Worm (Caenorhabditis elegans): ENCODE data around the gene F59A7.7.
A peak's percentile ranks its signal among the peaks of the same experiment; 100 is the strongest.

The F59A7.7 gene

ce11 chrV:2004659-2005058, 7.2 kb upstream of the F59A7.7 start, which contains the start of gene cysl-4:
cysl-4 (plus strand) TSS chrV:2004959.
- TF ChIP-seq nhr-28 (tag; optimal IDR thresholded peaks at IDR 0.05) (no peak), nhr-76 (tag; optimal IDR thresholded peaks at IDR 0.05) (no peak), elt-1 (tag; optimal IDR thresholded peaks at IDR 0.05; ENCODE audit: borderline replicate concordance, insufficient read depth) (no peak), zip-8 (tag; optimal IDR thresholded peaks at IDR 0.05) (no peak), M03D4.4 (tag; optimal IDR thresholded peaks at IDR 0.05) (no peak), hlh-1 (tag; optimal IDR thresholded peaks at IDR 0.05) (no peak), tbx-8 (GFP tag; optimal IDR thresholded peaks at IDR 0.05) (no peak)

DNA sequence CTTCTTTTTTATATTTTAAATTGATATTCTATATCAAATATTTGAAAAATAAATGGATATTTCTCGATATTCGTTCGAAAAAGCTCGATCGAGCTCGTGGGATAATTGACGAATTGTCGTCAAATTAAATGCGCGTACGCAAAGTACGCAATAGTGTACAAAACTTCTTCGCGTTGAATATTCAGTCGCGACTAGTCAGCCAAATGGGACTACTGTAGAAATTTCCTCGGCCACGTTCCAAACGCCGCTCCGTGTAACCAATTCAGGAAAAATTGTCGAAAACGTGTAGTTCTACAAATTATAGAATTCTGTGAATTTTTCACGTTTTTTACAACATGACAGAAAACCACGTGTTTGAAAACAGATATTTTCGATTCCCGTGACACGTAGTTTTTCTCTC, 3.5 kb upstream of the F59A7.7 start:
- TF ChIP-seq mep-1 (tag; optimal IDR thresholded peaks at IDR 0.05) (peak; percentile 47), nhr-2 (tag; optimal IDR thresholded peaks at IDR 0.05) (no peak), cnd-1 (tag; optimal IDR thresholded peaks at IDR 0.05) (no peak), nhr-237 (tag; optimal IDR thresholded peaks at IDR 0.05) (peak; percentile 36), pha-4 (tag; optimal IDR thresholded peaks at IDR 0.05) (no peak), nhr-12 (tag; optimal IDR thresholded peaks at IDR 0.05) (no peak), drap-1 (GFP tag; optimal IDR thresholded peaks at IDR 0.05) (no peak), unc-62 (GFP tag; optimal IDR thresholded peaks at IDR 0.05) (no peak), lsy-2 (tag; optimal IDR thresholded peaks at IDR 0.05) (peak; percentile 91), lin-13 (tag; optimal IDR thresholded peaks at IDR 0.05) (no peak)

ce11 chrV:2013824-2014223, 1.9 kb downstream of the F59A7.7 start, which contains the start of gene F59A7.11:
F59A7.11 (minus strand) TSS chrV:2013924.
- TF ChIP-seq mls-2 (tag; optimal IDR thresholded peaks at IDR 0.05) (no peak), ceh-43 (GFP tag; optimal IDR thresholded peaks at IDR 0.05) (no peak), sptf-1 (tag; optimal IDR thresholded peaks at IDR 0.05) (no peak), nhr-12 (tag; optimal IDR thresholded peaks at IDR 0.05) (no peak), tbx-8 (GFP tag; optimal IDR thresholded peaks at IDR 0.05) (no peak), unc-39 (tag; optimal IDR thresholded peaks at IDR 0.05) (no peak), ceh-39 (tag; optimal IDR thresholded peaks at IDR 0.05) (no peak), ceh-83 (GFP tag; optimal IDR thresholded peaks at IDR 0.05) (no peak), unc-62 (GFP tag; optimal IDR thresholded peaks at IDR 0.05) (no peak), blmp-1 (tag; optimal IDR thresholded peaks at IDR 0.05) (no peak), lin-32 (GFP tag; optimal IDR thresholded peaks at IDR 0.05) (no peak)

- TF ChIP-seq elt-3 (tag; optimal IDR thresholded peaks at IDR 0.05), result no peak
- no peak for TF ChIP-seq nhr-237 (tag; optimal IDR thresholded peaks at IDR 0.05)
- TF ChIP-seq blmp-1 (tag; optimal IDR thresholded peaks at IDR 0.05), result no peak
- no peak for TF ChIP-seq snpc-4 (tag; optimal IDR thresholded peaks at IDR 0.05)
- TF ChIP-seq ces-1 (GFP tag; optimal IDR thresholded peaks at IDR 0.05), result no peak
- no peak for TF ChIP-seq sptf-1 (tag; optimal IDR thresholded peaks at IDR 0.05)
- no peak for TF ChIP-seq unc-120 (tag; optimal IDR thresholded peaks at IDR 0.05; ENCODE audit: poor library complexity, severe bottlenecking)
- no peak for TF ChIP-seq drap-1 (GFP tag; optimal IDR thresholded peaks at IDR 0.05)
- no peak for TF ChIP-seq flh-1 (GFP tag; optimal IDR thresholded peaks at IDR 0.05)
- TF ChIP-seq pha-4 (tag; optimal IDR thresholded peaks at IDR 0.05), result no peak
- TF ChIP-seq unc-62 (GFP tag; optimal IDR thresholded peaks at IDR 0.05), result no peak
- TF ChIP-seq zip-8 (tag; optimal IDR thresholded peaks at IDR 0.05), result no peak
- no peak for TF ChIP-seq mls-2 (tag; optimal IDR thresholded peaks at IDR 0.05)
Observed at ce11 chrV:2016428-2016827, 4.6 kb downstream of the F59A7.7 start, which contains the start of gene F59A7.2. F59A7.2 (minus strand) TSS chrV:2016528.

DNA sequence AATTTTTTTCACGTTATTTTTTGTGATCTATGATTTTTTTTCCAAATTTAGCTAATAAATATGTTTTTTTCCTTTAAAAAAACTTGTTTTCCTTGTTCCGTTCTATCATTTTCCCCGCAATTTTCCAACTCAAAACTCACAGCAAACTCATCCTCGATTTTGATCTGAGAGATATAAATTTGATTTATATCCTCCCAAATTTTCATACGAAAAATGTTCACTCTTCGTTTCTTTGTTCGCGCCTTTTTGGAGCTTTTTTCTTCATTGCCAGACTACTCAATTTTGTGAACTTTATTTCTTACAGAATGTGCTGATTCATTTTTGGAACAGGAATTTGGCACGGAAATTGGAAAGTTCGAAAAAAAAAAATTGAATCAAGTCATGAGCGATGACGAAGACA, 6.8 kb downstream of the F59A7.7 start, which contains the start of gene F59A7.14:
Gene F59A7.14 (plus strand): TSS at position 301 of the 400 bp plus-strand sequence.
- TF ChIP-seq lsy-2 (tag; optimal IDR thresholded peaks at IDR 0.05) (no peak), sptf-1 (tag; optimal IDR thresholded peaks at IDR 0.05) (no peak), pha-4 (tag; optimal IDR thresholded peaks at IDR 0.05) (no peak), lin-32 (GFP tag; optimal IDR thresholded peaks at IDR 0.05) (no peak), flh-1 (GFP tag; optimal IDR thresholded peaks at IDR 0.05) (no peak)

- no peak for TF ChIP-seq nhr-28 (tag; optimal IDR thresholded peaks at IDR 0.05)
- no peak for TF ChIP-seq elt-1 (tag; optimal IDR thresholded peaks at IDR 0.05; ENCODE audit: borderline replicate concordance, insufficient read depth)
- TF ChIP-seq ceh-83 (GFP tag; optimal IDR thresholded peaks at IDR 0.05), result no peak
- TF ChIP-seq blmp-1 (tag; optimal IDR thresholded peaks at IDR 0.05), result no peak
- TF ChIP-seq drap-1 (GFP tag; optimal IDR thresholded peaks at IDR 0.05), result no peak
- TF ChIP-seq lsy-2 (tag; optimal IDR thresholded peaks at IDR 0.05), result no peak
- no peak for TF ChIP-seq elt-3 (tag; optimal IDR thresholded peaks at IDR 0.05)
- no peak for TF ChIP-seq nhr-237 (tag; optimal IDR thresholded peaks at IDR 0.05)
- no peak for TF ChIP-seq sptf-1 (tag; optimal IDR thresholded peaks at IDR 0.05)
- no peak for TF ChIP-seq lin-32 (GFP tag; optimal IDR thresholded peaks at IDR 0.05)
- TF ChIP-seq zip-8 (tag; optimal IDR thresholded peaks at IDR 0.05), result no peak
- TF ChIP-seq unc-62 (GFP tag; optimal IDR thresholded peaks at IDR 0.05), result no peak
- no peak for TF ChIP-seq bed-3 (GFP tag; optimal IDR thresholded peaks at IDR 0.05)
- TF ChIP-seq ceh-43 (GFP tag; optimal IDR thresholded peaks at IDR 0.05), result no peak
- no peak for TF ChIP-seq nhr-76 (tag; optimal IDR thresholded peaks at IDR 0.05)
- no peak for TF ChIP-seq hlh-1 (tag; optimal IDR thresholded peaks at IDR 0.05)
Observed at ce11 chrV:2021283-2021682, 9.4 kb downstream of the F59A7.7 start.

Data from whole organism, mixed stage, embryonic.